Worm (Caenorhabditis elegans) whole organism, early embryonic: ENCODE measurements around the gene F09C8.2.

Experiments
- B0310.2 ChIP-seq: sonication (generic microtip); optimal IDR thresholded peaks from 2 replicates; lab custom pipeline; 2016; ENCODE audit warnings: mild to moderate bottlenecking, missing genetic modification characterization, missing compliant biosample characterization
- ama-1 ChIP-seq: fragments of 150-350 bp; optimal IDR thresholded peaks from 2 replicates; lab custom pipeline; 2014
- ets-7 ChIP-seq: sonication (generic microtip); optimal IDR thresholded peaks from 2 replicates; lab custom pipeline; 2016; ENCODE audit warnings: missing genotype, missing genetic modification characterization, missing compliant biosample characterization
- flt-1 ChIP-seq: fragments of 200-800 bp; sonication (Bioruptor generic); IDR thresholded peaks from 2 replicates; pipeline ENCODE4 v1.3.6; 2022; ENCODE audit warnings: missing genetic modification characterization, missing compliant biosample characterization
- pes-1 ChIP-seq: fragments of 200-800 bp; sonication (Bioruptor generic); IDR thresholded peaks from 2 replicates; pipeline ENCODE4 v1.3.6; 2022; ENCODE audit warnings: missing genetic modification reagents, missing genetic modification characterization, missing compliant biosample characterization
- scrt-1 ChIP-seq: fragments of 200-800 bp; sonication (Bioruptor generic); IDR thresholded peaks from 2 replicates; pipeline ENCODE4 v1.3.6; 2022; ENCODE audit warnings: missing genetic modification characterization, missing compliant biosample characterization
- sea-1 ChIP-seq: fragments of 200-800 bp; sonication (Bioruptor generic); conservative IDR thresholded peaks from 2 replicates; pipeline ENCODE4 v1.3.6; 2022; ENCODE audit warnings: missing genetic modification characterization, missing compliant biosample characterization
- tbx-37 ChIP-seq: fragments of 200-800 bp; sonication (Bioruptor generic); conservative IDR thresholded peaks from 2 replicates; pipeline ENCODE4 v1.3.6; 2022; ENCODE audit warnings: missing genetic modification reagents, missing genetic modification characterization, missing compliant biosample characterization

- TF ChIP-seq ets-7 (no peak), ama-1 (no peak), pes-1 (GFP tag; lab: Robert Waterston, UW) (no peak), scrt-1 (GFP tag; lab: Robert Waterston, UW) (no peak), B0310.2 (tag; lab: Kevin White, UChicago) (no peak), tbx-37 (GFP tag; lab: Robert Waterston, UW) (no peak), flt-1 (GFP tag; lab: Robert Waterston, UW) (no peak), sea-1 (GFP tag; lab: Robert Waterston, UW) (no peak)
These were observed 48.7 kb downstream of the F09C8.2 start for ce11 chrX:16098104-16098638.
